1 fruit fly cellular context compared by ENCODE assay signal in genomic region chrX:12937825-12938520, dm6.
TF ChIP-seq lines count a peak whose summit lies in the region.

No protein-coding gene starts in this region.

TF ChIP-seq in whole organism, embryonic, 481 proteins besides CTCF, POLR2A, EP300 and RAD21 (continued from another document):
- TF ChIP-seq E2f1 (GFP tag; IDR thresholded peaks at IDR 0.05; lab: Robert Waterston, UW): peak; percentile 47
- TF ChIP-seq row (GFP tag; IDR thresholded peaks at IDR 0.05; lab: Robert Waterston, UW): peak; percentile 73
- TF ChIP-seq CG8478 (optimal IDR thresholded peaks at IDR 0.05; lab: Kevin White, UChicago): no peak
- peak; percentile 13 for TF ChIP-seq sd (tag; optimal IDR thresholded peaks at IDR 0.05; lab: Kevin White, UChicago)
- peak; percentile 72 for TF ChIP-seq nerfin-1 (tag; optimal IDR thresholded peaks at IDR 0.05; lab: Kevin White, UChicago)
- TF ChIP-seq gce (GFP tag; IDR thresholded peaks at IDR 0.05; lab: Robert Waterston, UW): 0 out of 3 replicates have a peak, but pooled peaks have one; percentile 19
- TF ChIP-seq CG11696 (GFP tag; IDR thresholded peaks at IDR 0.05; lab: Robert Waterston, UW): no peak
- TF ChIP-seq cad (GFP tag; optimal IDR thresholded peaks at IDR 0.05; lab: Kevin White, UChicago): no peak
- peak; percentile 64 for TF ChIP-seq Fer1 (GFP tag; optimal IDR thresholded peaks at IDR 0.05; lab: Kevin White, UChicago)
- TF ChIP-seq tio (GFP tag; optimal IDR thresholded peaks at IDR 0.05; lab: Kevin White, UChicago): no peak
- peak; percentile 76 for TF ChIP-seq Nf-YB (GFP tag; optimal IDR thresholded peaks at IDR 0.05; lab: Kevin White, UChicago)
- TF ChIP-seq CG7556 (GFP tag; optimal IDR thresholded peaks at IDR 0.05; lab: Kevin White, UChicago): peak; percentile 69
- TF ChIP-seq cwo (GFP tag; optimal IDR thresholded peaks at IDR 0.05; lab: Kevin White, UChicago): peak; percentile 55
- peak; percentile 24 for TF ChIP-seq caup (GFP tag; optimal IDR thresholded peaks at IDR 0.05; lab: Kevin White, UChicago; ENCODE audit: severe bottlenecking)
- peak; percentile 56 for TF ChIP-seq D19A (tag; optimal IDR thresholded peaks at IDR 0.05; lab: Kevin White, UChicago)
- 0 out of 3 replicates have a peak, but pooled peaks have one; percentile 19 for TF ChIP-seq CG11695 (GFP tag; IDR thresholded peaks at IDR 0.05; lab: Robert Waterston, UW)
- TF ChIP-seq danr (GFP tag; IDR thresholded peaks at IDR 0.05; lab: Robert Waterston, UW): no peak
- no peak for TF ChIP-seq CG4424 (GFP tag; optimal IDR thresholded peaks at IDR 0.05; lab: Kevin White, UChicago)
- TF ChIP-seq pnt (GFP tag; optimal IDR thresholded peaks at IDR 0.05; lab: Kevin White, UChicago): no peak
- TF ChIP-seq pan (optimal IDR thresholded peaks at IDR 0.05; lab: Kevin White, UChicago): no peak
- no peak for TF ChIP-seq pan (GFP tag; optimal IDR thresholded peaks at IDR 0.05 in 1 of 2, IDR thresholded peaks at IDR 0.05 in 1 of 2)
- no peak for TF ChIP-seq pho (GFP tag; optimal IDR thresholded peaks at IDR 0.05; lab: Kevin White, UChicago)
- no peak for TF ChIP-seq Adf1 (GFP tag; IDR thresholded peaks at IDR 0.05; lab: Robert Waterston, UW)
- no peak for TF ChIP-seq CG8765 (GFP tag; IDR thresholded peaks at IDR 0.05; lab: Robert Waterston, UW)
- TF ChIP-seq CG10147 (GFP tag; optimal IDR thresholded peaks at IDR 0.05; lab: Kevin White, UChicago): peak; percentile 60
- TF ChIP-seq CG2199 (GFP tag; IDR thresholded peaks at IDR 0.05; lab: Robert Waterston, UW): no peak
- peak; percentile 59; the same call in 2 of the 3 replicates for TF ChIP-seq dysf (GFP tag; IDR thresholded peaks at IDR 0.05; lab: Robert Waterston, UW)
- TF ChIP-seq CG2712 (tag; optimal IDR thresholded peaks at IDR 0.05; lab: Kevin White, UChicago): peak; percentile 57
- TF ChIP-seq knrl (GFP tag; IDR thresholded peaks at IDR 0.05; lab: Robert Waterston, UW; ENCODE audit: partially characterized antibody): no peak
- peak; percentile 32 for TF ChIP-seq Hand (GFP tag; optimal IDR thresholded peaks at IDR 0.05; lab: Kevin White, UChicago)
- 0 out of 2 replicates have a peak, but pooled peaks have one; percentile 14 for TF ChIP-seq HLH3B (GFP tag; IDR thresholded peaks at IDR 0.05; lab: Robert Waterston, UW)
- no peak for TF ChIP-seq TFAM (GFP tag; optimal IDR thresholded peaks at IDR 0.05; lab: Kevin White, UChicago)
- peak; percentile 1 for TF ChIP-seq CG6683 (GFP tag; optimal IDR thresholded peaks at IDR 0.05; lab: Kevin White, UChicago)
- peak; percentile 60 for TF ChIP-seq CG10979 (tag; optimal IDR thresholded peaks at IDR 0.05; lab: Kevin White, UChicago)
- peak; percentile 17 for TF ChIP-seq CG18619 (GFP tag; optimal IDR thresholded peaks at IDR 0.05; lab: Kevin White, UChicago)
- TF ChIP-seq mld (GFP tag; IDR thresholded peaks at IDR 0.05; lab: Robert Waterston, UW; ENCODE audit: partially characterized antibody): no peak
- no peak for TF ChIP-seq CG7271 (tag; optimal IDR thresholded peaks at IDR 0.05; lab: Kevin White, UChicago)
- peak; percentile 10 for TF ChIP-seq CG9817 (tag; optimal IDR thresholded peaks at IDR 0.05; lab: Kevin White, UChicago)
- TF ChIP-seq NfI (GFP tag; optimal IDR thresholded peaks at IDR 0.05; lab: Kevin White, UChicago): peak; percentile 4
- TF ChIP-seq bsh (GFP tag; optimal IDR thresholded peaks at IDR 0.05; lab: Kevin White, UChicago): peak in 1 of 2 experiments; percentile 63
- TF ChIP-seq lbe (GFP tag; optimal IDR thresholded peaks at IDR 0.05; lab: Kevin White, UChicago): no peak
- TF ChIP-seq CG10209 (GFP tag; optimal IDR thresholded peaks at IDR 0.05; lab: Kevin White, UChicago): peak; percentile 28
- TF ChIP-seq CG6175 (GFP tag; IDR thresholded peaks at IDR 0.05; lab: Robert Waterston, UW): no peak
- no peak for TF ChIP-seq ttk (GFP tag; IDR thresholded peaks at IDR 0.05; lab: Robert Waterston, UW)
- peak; percentile 53 for TF ChIP-seq CG12391 (tag; optimal IDR thresholded peaks at IDR 0.05; lab: Kevin White, UChicago)
- TF ChIP-seq CG3281 (GFP tag; optimal IDR thresholded peaks at IDR 0.05; lab: Kevin White, UChicago): peak; percentile 35
- TF ChIP-seq eyg (GFP tag; optimal IDR thresholded peaks at IDR 0.05; lab: Kevin White, UChicago): no peak
- TF ChIP-seq prd (optimal IDR thresholded peaks at IDR 0.05; lab: Kevin White, UChicago): no peak
- TF ChIP-seq prd (GFP tag; IDR thresholded peaks at IDR 0.05; lab: Robert Waterston, UW): peak; percentile 35; the same call in 1 of the 3 replicates
- TF ChIP-seq phol (tag; optimal IDR thresholded peaks at IDR 0.05; lab: Kevin White, UChicago): peak; percentile 47
- TF ChIP-seq CG9727 (GFP tag; optimal IDR thresholded peaks at IDR 0.05; lab: Kevin White, UChicago): peak; percentile 54
- TF ChIP-seq CrebB (tag; optimal IDR thresholded peaks at IDR 0.05; lab: Kevin White, UChicago): no peak
- peak; percentile 37 for TF ChIP-seq Ssrp (tag; optimal IDR thresholded peaks at IDR 0.05; lab: Kevin White, UChicago)
- TF ChIP-seq emc (GFP tag; optimal IDR thresholded peaks at IDR 0.05; lab: Kevin White, UChicago): no peak
- 0 out of 2 replicates have a peak, but pooled peaks have one; percentile 41 for TF ChIP-seq CG10321 (GFP tag; IDR thresholded peaks at IDR 0.05; lab: Robert Waterston, UW)
- TF ChIP-seq unc-4 (GFP tag; IDR thresholded peaks at IDR 0.05; lab: Robert Waterston, UW; ENCODE audit: partially characterized antibody): no peak
- no peak for TF ChIP-seq CG31224 (GFP tag; IDR thresholded peaks at IDR 0.05; lab: Robert Waterston, UW)
